Fruit fly (Drosophila melanogaster): ENCODE results near the gene IntS14.

dm6 chr2L:1147656-1148055 lies 16.6 kb upstream of the IntS14 start:
- no peak for TF ChIP-seq pan (optimal IDR thresholded peaks at IDR 0.05)
- no peak for TF ChIP-seq psq (optimal IDR thresholded peaks at IDR 0.05)
- TF ChIP-seq EcR (GFP tag; optimal IDR thresholded peaks at IDR 0.05), result no peak
- TF ChIP-seq usp (GFP tag; optimal IDR thresholded peaks at IDR 0.05), result no peak
- no peak for TF ChIP-seq CG8478 (optimal IDR thresholded peaks at IDR 0.05)

Measured in whole organism.